Worm (Caenorhabditis elegans) whole organism, L2 larva: ENCODE measurements around the gene F01F1.11.

Source experiments
- C34F6.9 ChIP-seq: fragments of 150-350 bp; optimal IDR thresholded peaks from 2 replicates; lab custom pipeline; 2014; ENCODE audit warnings: missing biosample characterization, missing genetic modification characterization
- F13H6.1 ChIP-seq: sonication (generic microtip); optimal IDR thresholded peaks from 2 replicates; lab custom pipeline; 2016; ENCODE audit warnings: missing genetic modification characterization, missing compliant biosample characterization
- R02D3.7 ChIP-seq: fragments of 150-350 bp; optimal IDR thresholded peaks from 2 replicates; lab custom pipeline; 2014; ENCODE audit warnings: missing biosample characterization, missing genetic modification characterization
- Y55F3AM.14 ChIP-seq: fragments of 200-800 bp; sonication (Bioruptor generic); optimal IDR thresholded peaks from 2 replicates; lab custom pipeline; 2018; ENCODE audit warnings: mild to moderate bottlenecking, missing genetic modification characterization, missing compliant biosample characterization
- ZK546.5 ChIP-seq: sonication (generic microtip); optimal IDR thresholded peaks from 2 replicates; lab custom pipeline; 2017; ENCODE audit warnings: missing biosample characterization, missing genetic modification characterization
- alr-1 ChIP-seq: fragments of 150-350 bp; optimal IDR thresholded peaks from 2 replicates; lab custom pipeline; 2014; ENCODE audit warnings: missing biosample characterization, missing genetic modification characterization
- aly-2 ChIP-seq: fragments of 150-350 bp; optimal IDR thresholded peaks from 2 replicates; lab custom pipeline; 2014; ENCODE audit warnings: missing biosample characterization, missing genetic modification characterization
- ama-1 ChIP-seq: fragments of 150-350 bp; optimal IDR thresholded peaks from 2 replicates; lab custom pipeline; 2018; ENCODE audit warnings: inconsistent platforms
- blmp-1 ChIP-seq: sonication (generic microtip); optimal IDR thresholded peaks from 2 replicates; lab custom pipeline; 2017; ENCODE audit warnings: missing genetic modification characterization, mild to moderate bottlenecking, missing compliant biosample characterization, antibody characterized with exemption, moderate library complexity; ENCODE audit not compliant: insufficient read depth
- ceh-16 ChIP-seq: fragments of 150-350 bp; optimal IDR thresholded peaks from 2 replicates; lab custom pipeline; 2014; ENCODE audit warnings: missing biosample characterization, missing genetic modification characterization
- ceh-82 ChIP-seq: fragments of 150-350 bp; optimal IDR thresholded peaks from 2 replicates; lab custom pipeline; 2014; ENCODE audit warnings: missing biosample characterization, missing genetic modification characterization
- crh-2 ChIP-seq: sonication (generic microtip); optimal IDR thresholded peaks from 2 replicates; lab custom pipeline; 2017; ENCODE audit warnings: missing biosample characterization, missing genetic modification characterization
- dmd-4 ChIP-seq: sonication (generic microtip); optimal IDR thresholded peaks from 2 replicates; lab custom pipeline; 2017; ENCODE audit warnings: missing biosample characterization, missing genetic modification characterization
- egl-27 ChIP-seq: sonication (generic microtip); optimal IDR thresholded peaks from 3 replicates; lab custom pipeline; 2017; ENCODE audit warnings: missing biosample characterization, missing genetic modification reagents, missing genetic modification characterization
- elt-1 ChIP-seq: fragments of 150-350 bp; optimal IDR thresholded peaks from 2 replicates; lab custom pipeline; 2014; ENCODE audit warnings: missing biosample characterization, missing genetic modification characterization
- elt-3 ChIP-seq: sonication (generic microtip); optimal IDR thresholded peaks from 2 replicates; lab custom pipeline; 2017; ENCODE audit warnings: missing biosample characterization, missing genetic modification characterization
- fos-1 ChIP-seq: fragments of 150-350 bp; optimal IDR thresholded peaks from 2 replicates; lab custom pipeline; 2014; ENCODE audit warnings: missing biosample characterization, missing genetic modification characterization
- gmeb-1 ChIP-seq: fragments of 150-350 bp; optimal IDR thresholded peaks from 2 replicates; lab custom pipeline; 2014; ENCODE audit warnings: missing biosample characterization, missing genetic modification characterization
- lin-11 ChIP-seq: fragments of 150-350 bp; sonication (generic microtip); optimal IDR thresholded peaks from 2 replicates; lab custom pipeline; 2014; ENCODE audit warnings: missing biosample characterization, missing genetic modification characterization, inconsistent platforms, mixed read lengths
- lin-13 ChIP-seq: fragments of 150-350 bp; optimal IDR thresholded peaks from 2 replicates; lab custom pipeline; 2014; ENCODE audit warnings: missing biosample characterization, missing genetic modification reagents, missing genetic modification characterization
- lin-39 ChIP-seq: fragments of 150-350 bp; optimal IDR thresholded peaks from 2 replicates; lab custom pipeline; 2014; ENCODE audit warnings: missing biosample characterization, missing genetic modification reagents, missing genetic modification characterization
- lsy-2 ChIP-seq, 2 experiments: fragments of 150-350 bp in 1 of 2; sonication (generic microtip) in 1 of 2; optimal IDR thresholded peaks; 2 replicates each; lab custom pipeline; 2014 to 2017; ENCODE audit warnings: missing biosample characterization in 2 of 2, missing genetic modification characterization in 2 of 2
- mab-5 ChIP-seq: fragments of 150-350 bp; optimal IDR thresholded peaks from 2 replicates; lab custom pipeline; 2014; ENCODE audit warnings: missing biosample characterization, missing genetic modification characterization
- mbf-1 ChIP-seq: sonication (generic microtip); optimal IDR thresholded peaks from 2 replicates; lab custom pipeline; 2017; ENCODE audit warnings: missing biosample characterization, missing genetic modification characterization
- mdl-1 ChIP-seq, 2 experiments: fragments of 150-350 bp in 1 of 2; sonication (generic microtip) in 1 of 2; optimal IDR thresholded peaks; 2 replicates each; lab custom pipeline; 2017; ENCODE audit warnings: missing biosample characterization in 2 of 2, missing genetic modification characterization in 2 of 2
- nhr-10 ChIP-seq: sonication (generic microtip); optimal IDR thresholded peaks from 2 replicates; lab custom pipeline; 2017; ENCODE audit warnings: missing biosample characterization, missing genetic modification characterization
- nhr-11 ChIP-seq: fragments of 150-350 bp; optimal IDR thresholded peaks from 2 replicates; lab custom pipeline; 2014; ENCODE audit warnings: missing biosample characterization, missing genetic modification characterization
- nhr-12 ChIP-seq: fragments of 150-350 bp; optimal IDR thresholded peaks from 2 replicates; lab custom pipeline; 2014; ENCODE audit warnings: missing biosample characterization, missing genetic modification characterization
- nhr-129 ChIP-seq: fragments of 150-350 bp; optimal IDR thresholded peaks from 2 replicates; lab custom pipeline; 2014; ENCODE audit warnings: missing biosample characterization, missing genetic modification characterization
- nhr-21 ChIP-seq: fragments of 150-350 bp; optimal IDR thresholded peaks from 2 replicates; lab custom pipeline; 2014; ENCODE audit warnings: missing biosample characterization, missing genetic modification characterization
- nhr-23 ChIP-seq: fragments of 150-350 bp; optimal IDR thresholded peaks from 2 replicates; lab custom pipeline; 2014; ENCODE audit warnings: missing biosample characterization, missing genetic modification reagents, missing genetic modification characterization
- nhr-25 ChIP-seq: fragments of 150-350 bp; sonication (generic microtip); optimal IDR thresholded peaks from 3 replicates; lab custom pipeline; 2014; ENCODE audit warnings: missing biosample characterization, missing genetic modification characterization
- nhr-6 ChIP-seq: fragments of 150-350 bp; optimal IDR thresholded peaks from 2 replicates; lab custom pipeline; 2014; ENCODE audit warnings: missing biosample characterization, missing genetic modification characterization
- nhr-77 ChIP-seq: fragments of 150-350 bp; optimal IDR thresholded peaks from 2 replicates; lab custom pipeline; 2014; ENCODE audit warnings: missing biosample characterization, missing genetic modification characterization
- peb-1 ChIP-seq: fragments of 150-350 bp; optimal IDR thresholded peaks from 2 replicates; lab custom pipeline; 2014; ENCODE audit warnings: missing biosample characterization, missing genetic modification characterization
- sem-4 ChIP-seq: fragments of 150-350 bp; optimal IDR thresholded peaks from 2 replicates; lab custom pipeline; 2014; ENCODE audit warnings: missing biosample characterization, missing genetic modification reagents, missing genetic modification characterization
- skn-1 ChIP-seq: sonication (generic microtip); optimal IDR thresholded peaks from 2 replicates; lab custom pipeline; 2017; ENCODE audit warnings: missing biosample characterization, missing genetic modification characterization
- sma-3 ChIP-seq: sonication (generic microtip); optimal IDR thresholded peaks from 2 replicates; lab custom pipeline; 2016; ENCODE audit warnings: missing genetic modification reagents, missing genetic modification characterization, missing compliant biosample characterization
- sma-9 ChIP-seq, 2 experiments: fragments of 150-350 bp in 1 of 2; sonication (generic microtip) in 1 of 2; optimal IDR thresholded peaks; 2 replicates each; lab custom pipeline; 2014 to 2016; ENCODE audit warnings: missing genetic modification characterization in 2 of 2, mild to moderate bottlenecking in 1 of 2, missing biosample characterization in 1 of 2, missing compliant biosample characterization in 1 of 2, missing genetic modification reagents in 1 of 2, moderate library complexity in 1 of 2
- snpc-4 ChIP-seq: fragments of 150-350 bp; optimal IDR thresholded peaks from 2 replicates; lab custom pipeline; 2014; ENCODE audit warnings: missing biosample characterization, missing genetic modification characterization
- unc-55 ChIP-seq: fragments of 150-350 bp; sonication (generic microtip); optimal IDR thresholded peaks from 3 replicates; lab custom pipeline; 2014; ENCODE audit warnings: missing biosample characterization, missing genetic modification reagents, missing genetic modification characterization
- unc-62 ChIP-seq: fragments of 150-350 bp; optimal IDR thresholded peaks from 2 replicates; lab custom pipeline; 2014; ENCODE audit warnings: missing biosample characterization, missing genetic modification reagents, missing genetic modification characterization
- zag-1 ChIP-seq: fragments of 150-350 bp; optimal IDR thresholded peaks from 2 replicates; lab custom pipeline; 2014; ENCODE audit warnings: missing biosample characterization, missing genetic modification characterization
- ztf-1 ChIP-seq: fragments of 200-800 bp; sonication (Bioruptor generic); conservative IDR thresholded peaks from 2 replicates; pipeline ENCODE4 v1.3.6; 2022; ENCODE audit warnings: missing genetic modification characterization, missing compliant biosample characterization
- ztf-11 ChIP-seq: sonication (generic microtip); optimal IDR thresholded peaks from 2 replicates; lab custom pipeline; 2017; ENCODE audit warnings: missing biosample characterization, missing genetic modification characterization
- ztf-4 ChIP-seq: fragments of 150-350 bp; optimal IDR thresholded peaks from 2 replicates; lab custom pipeline; 2014; ENCODE audit warnings: missing biosample characterization, missing genetic modification characterization

F01F1.11 gene

ce11 chrIII:5921067-5921678 is 49.5 kb upstream of the F01F1.11 start:
- TF ChIP-seq ceh-16 (no peak), F13H6.1 (tag; lab: Kevin White, UChicago) (no peak), nhr-23 (no peak), nhr-6 (tag; lab: Kevin White, UChicago) (no peak), nhr-129 (tag; lab: Kevin White, UChicago) (peak; percentile 21), elt-3 (tag; lab: Kevin White, UChicago) (no peak), nhr-21 (peak; percentile 92), Y55F3AM.14 (GFP tag; lab: Kevin White, UChicago) (no peak), egl-27 (no peak), crh-2 (tag; lab: Kevin White, UChicago) (peak; percentile 38), nhr-25 (tag; lab: Kevin White, UChicago) (peak; percentile 71), lin-11 (no peak), ztf-1 (GFP tag; lab: Robert Waterston, UW) (no peak), mdl-1 (tag; optimal IDR thresholded peaks at IDR 0.05; lab: Kevin White, UChicago) (peak in 1 of 2 experiments; percentile 45), sma-3 (GFP tag; lab: Kevin White, UChicago) (peak; percentile 72), gmeb-1 (tag; lab: Kevin White, UChicago) (peak; percentile 41), unc-55 (GFP tag; lab: Kevin White, UChicago) (no peak), elt-1 (tag; lab: Kevin White, UChicago) (no peak), lsy-2 (tag; optimal IDR thresholded peaks at IDR 0.05; lab: Kevin White, UChicago) (peak in 1 of 2 experiments; percentile 33), ceh-82 (tag; lab: Kevin White, UChicago) (no peak), sem-4 (tag; lab: Kevin White, UChicago) (no peak), sma-9 (GFP tag; optimal IDR thresholded peaks at IDR 0.05; lab: Kevin White, UChicago) (peak; percentile 84), sma-9 (tag; optimal IDR thresholded peaks at IDR 0.05; lab: Kevin White, UChicago) (no peak), C34F6.9 (no peak), blmp-1 (tag; lab: Kevin White, UChicago) (peak; percentile 66), ama-1 (lab: Kevin White, UChicago) (no peak), snpc-4 (tag; lab: Kevin White, UChicago) (no peak), mab-5 (no peak), skn-1 (tag; lab: Kevin White, UChicago) (no peak), fos-1 (tag; lab: Kevin White, UChicago) (peak; percentile 25), nhr-12 (tag; lab: Kevin White, UChicago) (no peak)
- TF ChIP-seq, all 48 proteins: peak for 11

DNA sequence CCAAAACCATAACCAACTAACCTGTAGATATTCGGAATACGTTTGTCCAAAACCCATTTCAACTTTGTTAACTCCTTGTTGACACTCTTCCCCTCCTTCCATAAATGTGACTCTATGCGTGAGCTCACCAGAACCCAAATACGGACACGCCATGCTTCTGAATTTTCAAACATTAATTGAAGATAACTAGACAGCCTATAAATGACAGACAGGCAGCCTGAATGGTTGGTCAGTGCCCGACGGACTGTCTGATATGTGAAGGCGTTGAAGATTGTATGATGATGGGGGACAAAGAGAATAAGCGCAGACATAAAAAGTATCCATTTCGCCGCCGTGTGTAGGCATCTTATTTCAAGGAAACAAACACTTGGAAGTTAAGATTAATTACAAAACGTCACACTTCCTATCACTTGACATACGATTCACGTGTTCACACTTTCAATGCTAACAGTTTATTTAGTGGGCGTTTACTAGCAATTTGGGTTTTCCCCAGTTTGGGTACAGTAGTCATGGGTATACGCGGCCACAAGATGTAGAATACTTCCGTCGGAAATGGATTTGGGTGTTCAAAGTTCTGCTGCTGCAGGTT is 48.2 kb upstream of the F01F1.11 start, which contains the start of the genes tdo-2 and C28H8.2:
Gene tdo-2, minus strand, starts transcription at position 157 of the 589 bp plus-strand sequence.
Gene C28H8.2, plus strand, starts transcription at position 524 of the 589 bp plus-strand sequence.
- TF ChIP-seq alr-1 (peak; percentile 16), egl-27 (peak; percentile 69), lin-13 (GFP tag; lab: Kevin White, UChicago) (no peak), fos-1 (tag; lab: Kevin White, UChicago) (peak; percentile 12), zag-1 (tag; lab: Kevin White, UChicago) (no peak), unc-62 (no peak), aly-2 (tag; lab: Kevin White, UChicago) (no peak), elt-3 (tag; lab: Kevin White, UChicago) (no peak), gmeb-1 (tag; lab: Kevin White, UChicago) (peak; percentile 55), ZK546.5 (no peak), sem-4 (tag; lab: Kevin White, UChicago) (no peak), ceh-16 (no peak), lsy-2 (tag; optimal IDR thresholded peaks at IDR 0.05; lab: Kevin White, UChicago) (peak in 1 of 2 experiments; percentile 55), ztf-11 (tag; lab: Kevin White, UChicago) (no peak), unc-55 (GFP tag; lab: Kevin White, UChicago) (no peak), Y55F3AM.14 (GFP tag; lab: Kevin White, UChicago) (peak; percentile 25), lin-39 (no peak), crh-2 (tag; lab: Kevin White, UChicago) (peak; percentile 56), mbf-1 (tag; lab: Kevin White, UChicago) (no peak), nhr-21 (peak; percentile 92), ama-1 (lab: Kevin White, UChicago) (no peak), nhr-77 (tag; lab: Kevin White, UChicago) (no peak), ztf-4 (tag; lab: Kevin White, UChicago) (peak; percentile 28), elt-1 (tag; lab: Kevin White, UChicago) (no peak), snpc-4 (tag; lab: Kevin White, UChicago) (no peak), nhr-25 (tag; lab: Kevin White, UChicago) (peak; percentile 94), mdl-1 (tag; optimal IDR thresholded peaks at IDR 0.05; lab: Kevin White, UChicago) (peak in 1 of 2 experiments; percentile 75), C34F6.9 (peak; percentile 8), lin-11 (no peak), mab-5 (peak; percentile 20), nhr-12 (tag; lab: Kevin White, UChicago) (no peak), peb-1 (tag; lab: Kevin White, UChicago) (no peak), sma-9 (GFP tag; optimal IDR thresholded peaks at IDR 0.05; lab: Kevin White, UChicago) (peak; percentile 90), sma-9 (tag; optimal IDR thresholded peaks at IDR 0.05; lab: Kevin White, UChicago) (no peak), blmp-1 (tag; lab: Kevin White, UChicago) (peak; percentile 80), nhr-129 (tag; lab: Kevin White, UChicago) (peak; percentile 50), F13H6.1 (tag; lab: Kevin White, UChicago) (peak; percentile 14), dmd-4 (tag; lab: Kevin White, UChicago) (no peak), nhr-6 (tag; lab: Kevin White, UChicago) (peak; percentile 37), nhr-11 (tag; lab: Kevin White, UChicago) (no peak), nhr-10 (tag; lab: Kevin White, UChicago) (no peak), R02D3.7 (tag; lab: Kevin White, UChicago) (no peak)
